Fruit fly (Drosophila melanogaster) whole organism, larva: ENCODE measurements around the gene Ir67a.

Source experiments
- noc ChIP-seq: fragments of 200-800 bp; sonication (Bioruptor generic); optimal IDR thresholded peaks from 3 replicates; lab custom pipeline; 2019; ENCODE audit warnings: missing biosample characterization, mild to moderate bottlenecking, missing genetic modification characterization, moderate library complexity

The Ir67a gene

dm6 chr3L:9525444-9525843 is 18.4 kb downstream of the Ir67a start, which contains the start of gene CG33700:
TSS of gene CG33700 (minus strand) at chr3L:9525544.
- no peak for TF ChIP-seq noc (tag; lab: Kevin White, UChicago)

DNA sequence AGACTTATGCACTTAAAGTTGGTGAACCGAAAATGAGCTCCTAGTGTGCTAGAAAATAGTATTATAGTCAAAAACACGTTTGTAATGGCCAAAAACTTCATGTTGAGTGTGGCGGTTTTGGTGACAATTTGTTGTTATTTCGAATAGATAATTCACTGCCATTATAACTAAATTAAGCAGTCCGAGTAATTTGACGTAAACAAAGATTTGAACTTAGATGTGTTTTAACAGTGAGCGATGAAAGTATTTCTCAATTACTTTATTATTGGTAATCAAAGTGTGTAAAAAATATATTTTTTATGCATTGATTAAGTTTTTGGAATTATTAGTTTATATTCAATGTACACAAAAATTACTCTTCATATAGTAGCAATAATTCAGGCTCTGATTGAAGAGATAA is 30.5 kb downstream of the Ir67a start, which contains the start of gene CG33702:
Gene CG33702, minus strand, starts transcription at position 101 of the 400 bp plus-strand sequence.
- no peak for TF ChIP-seq noc (tag; lab: Kevin White, UChicago)

- TF ChIP-seq noc (tag; lab: Kevin White, UChicago) = no peak
Measured at dm6 chr3L:9512560-9512959, 31.2 kb downstream of the Ir67a start, which contains the start of gene CG33703. TSS of gene CG33703 (minus strand) at chr3L:9512660.

DNA sequence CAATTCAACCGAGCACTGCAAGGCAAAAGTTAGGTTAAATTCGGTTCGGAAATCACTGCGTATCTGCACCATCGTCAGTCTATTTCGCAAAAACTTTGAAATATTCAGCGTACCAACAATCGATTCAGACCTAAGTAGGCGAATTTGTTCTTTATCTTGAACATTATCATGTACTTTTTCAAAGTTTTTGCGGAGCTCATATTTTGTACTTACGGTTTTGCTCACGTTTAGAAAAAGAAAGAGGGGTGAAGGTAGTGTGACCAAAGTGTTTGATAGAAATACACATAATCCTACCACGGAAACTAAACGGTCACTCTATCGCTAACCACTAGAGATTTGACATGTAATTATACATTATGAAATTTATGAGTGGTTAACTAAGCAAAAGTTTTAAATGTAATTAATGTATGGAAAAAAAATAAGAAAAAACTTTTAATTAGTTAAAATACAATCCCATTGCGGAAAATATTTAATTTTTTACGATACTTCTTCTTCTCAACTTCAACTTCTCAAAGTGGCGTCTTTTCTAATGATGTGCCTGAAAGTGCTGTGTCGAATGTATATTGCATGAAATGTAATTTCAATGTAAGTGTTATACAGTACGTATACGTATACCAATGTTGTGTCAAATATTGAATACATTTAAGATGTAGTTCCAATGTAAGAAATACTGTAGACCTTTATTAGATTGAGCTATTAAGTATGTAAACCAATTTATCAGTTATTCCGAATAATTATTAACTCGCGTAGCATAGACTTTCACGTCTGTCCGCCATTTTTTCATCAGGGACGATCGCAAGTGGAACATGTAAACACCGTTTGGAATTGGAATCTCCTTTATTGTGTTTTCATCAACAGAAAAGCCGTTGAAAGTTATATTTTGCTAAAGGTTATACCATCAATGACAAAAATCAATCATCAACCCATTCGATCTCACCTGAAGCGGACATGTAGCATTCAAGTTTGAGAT is 32.2 kb downstream of the Ir67a start, which contains the start of gene RpS9:
Gene RpS9, minus strand, starts transcription at position 245 of the 970 bp plus-strand sequence.
- TF ChIP-seq noc (tag; lab: Kevin White, UChicago) = peak; percentile 59

DNA sequence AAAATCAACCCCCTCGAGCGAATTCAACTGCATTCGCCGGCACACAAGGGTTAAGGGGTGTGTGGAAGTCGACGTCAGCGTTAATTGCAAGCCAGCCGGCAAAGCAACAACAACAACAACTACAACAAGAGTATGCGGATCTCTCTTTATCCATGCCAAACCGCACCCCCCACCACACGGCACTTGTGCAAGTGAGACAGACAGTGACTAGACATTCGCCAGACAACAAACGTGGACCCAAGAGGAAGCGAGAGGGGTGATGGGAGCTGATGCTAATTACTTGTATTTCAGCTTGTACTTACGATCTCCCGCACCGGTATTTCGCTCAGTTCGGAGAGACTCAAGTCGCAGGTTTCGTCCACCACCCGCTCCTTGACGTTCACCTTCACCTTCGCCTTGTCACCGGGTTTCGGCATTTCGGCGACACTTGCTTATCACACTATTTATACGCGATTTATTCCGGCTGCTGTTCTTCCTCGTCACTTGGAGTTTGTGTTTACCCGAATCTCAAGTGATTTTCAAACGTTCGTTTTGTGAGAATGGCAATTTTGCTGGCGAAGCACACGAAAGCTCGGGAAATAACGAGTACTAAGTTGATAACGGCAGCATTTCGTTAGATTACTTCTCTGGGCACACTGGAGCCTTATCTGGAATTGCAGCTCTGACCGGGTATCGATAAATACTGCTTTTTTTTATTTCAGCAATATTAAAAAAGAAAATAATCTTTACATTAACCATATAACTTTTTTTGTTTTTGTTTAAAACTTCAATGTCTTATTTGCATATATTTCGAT is 34.6 kb downstream of the Ir67a start, which contains the start of gene CG3408:
Gene CG3408, minus strand, starts transcription at position 547 of the 794 bp plus-strand sequence.
- peak; percentile 43 for TF ChIP-seq noc (tag; lab: Kevin White, UChicago)

DNA sequence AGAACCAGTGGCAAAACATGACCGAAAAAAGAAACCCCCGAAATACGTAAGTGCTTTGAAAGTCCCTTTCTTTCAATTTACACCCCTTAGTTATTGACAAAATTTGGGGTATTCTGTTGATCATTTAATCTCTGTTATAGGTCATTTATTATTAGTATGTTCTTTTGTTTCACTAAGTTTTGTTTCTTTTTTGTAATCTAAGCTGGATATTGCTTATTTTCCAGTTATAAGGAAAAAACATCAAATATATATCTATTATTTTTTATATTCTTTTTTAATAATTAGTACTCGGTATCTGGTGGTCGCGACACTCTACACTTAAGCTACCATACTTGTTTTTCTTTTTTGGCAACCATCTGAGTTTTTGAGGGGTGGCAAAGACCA is 35.2 kb downstream of the Ir67a start:
- TF ChIP-seq noc (tag; lab: Kevin White, UChicago) = peak; percentile 56

- peak; percentile 62 for TF ChIP-seq noc (tag; lab: Kevin White, UChicago)
Measured at dm6 chr3L:9506421-9506820, 37.4 kb downstream of the Ir67a start.

DNA sequence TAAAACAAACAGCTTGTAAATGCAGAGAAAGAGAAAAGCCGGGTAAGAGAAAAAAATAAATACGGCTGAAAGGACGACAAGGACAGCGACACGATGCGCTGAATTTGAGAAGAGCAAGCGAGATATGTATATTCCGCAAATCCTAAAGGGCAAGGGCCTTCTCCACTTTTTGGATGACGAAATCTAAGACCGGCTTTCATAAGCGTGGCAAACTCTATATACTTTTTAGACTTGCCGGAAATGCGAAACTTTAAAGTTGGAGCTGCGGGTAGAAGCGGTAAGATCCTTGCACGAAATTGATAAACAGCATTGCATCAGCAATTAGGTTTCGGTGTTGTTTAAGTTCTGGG is 38.1 kb downstream of the Ir67a start:
- no peak for TF ChIP-seq noc (tag; lab: Kevin White, UChicago)

DNA sequence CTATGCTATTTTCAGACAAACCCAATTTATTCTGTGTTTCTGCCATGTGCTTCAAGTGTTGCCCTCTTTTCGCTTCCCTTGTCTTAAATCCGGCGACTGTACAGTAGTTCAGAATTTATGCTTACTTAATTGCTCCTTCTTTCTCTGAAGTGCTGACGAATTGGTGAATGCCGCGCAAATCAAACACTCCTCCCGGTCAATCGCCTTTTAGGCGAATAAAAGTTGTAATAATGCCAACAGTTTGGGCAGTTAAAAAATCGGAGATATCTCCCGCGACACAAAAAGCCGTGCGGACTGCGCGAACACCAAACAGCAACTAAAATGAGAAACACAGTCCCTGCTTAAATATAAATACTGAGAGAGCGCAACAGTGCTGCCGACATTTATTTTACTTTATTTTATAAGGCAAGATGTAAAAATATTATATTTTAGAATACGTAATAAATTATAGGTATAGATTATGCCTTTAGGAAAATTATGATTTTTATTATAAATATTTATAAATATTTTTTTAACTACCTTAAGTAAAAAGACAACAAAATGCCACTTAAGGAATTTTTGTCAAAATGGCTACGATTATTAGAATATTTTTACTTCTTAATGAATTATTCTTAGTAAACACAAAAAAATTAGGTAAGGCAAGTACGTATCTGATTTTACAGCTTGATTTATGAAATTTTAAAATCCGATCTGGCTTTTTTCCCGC is 38.6 kb downstream of the Ir67a start, which contains the start of gene path:
Gene path, minus strand, starts transcription at position 322 of the 706 bp plus-strand sequence.
- TF ChIP-seq noc (tag; lab: Kevin White, UChicago) = peak; percentile 47

- TF ChIP-seq noc (tag; lab: Kevin White, UChicago) = no peak
Measured at dm6 chr3L:9504530-9504929, 39.3 kb downstream of the Ir67a start.

DNA sequence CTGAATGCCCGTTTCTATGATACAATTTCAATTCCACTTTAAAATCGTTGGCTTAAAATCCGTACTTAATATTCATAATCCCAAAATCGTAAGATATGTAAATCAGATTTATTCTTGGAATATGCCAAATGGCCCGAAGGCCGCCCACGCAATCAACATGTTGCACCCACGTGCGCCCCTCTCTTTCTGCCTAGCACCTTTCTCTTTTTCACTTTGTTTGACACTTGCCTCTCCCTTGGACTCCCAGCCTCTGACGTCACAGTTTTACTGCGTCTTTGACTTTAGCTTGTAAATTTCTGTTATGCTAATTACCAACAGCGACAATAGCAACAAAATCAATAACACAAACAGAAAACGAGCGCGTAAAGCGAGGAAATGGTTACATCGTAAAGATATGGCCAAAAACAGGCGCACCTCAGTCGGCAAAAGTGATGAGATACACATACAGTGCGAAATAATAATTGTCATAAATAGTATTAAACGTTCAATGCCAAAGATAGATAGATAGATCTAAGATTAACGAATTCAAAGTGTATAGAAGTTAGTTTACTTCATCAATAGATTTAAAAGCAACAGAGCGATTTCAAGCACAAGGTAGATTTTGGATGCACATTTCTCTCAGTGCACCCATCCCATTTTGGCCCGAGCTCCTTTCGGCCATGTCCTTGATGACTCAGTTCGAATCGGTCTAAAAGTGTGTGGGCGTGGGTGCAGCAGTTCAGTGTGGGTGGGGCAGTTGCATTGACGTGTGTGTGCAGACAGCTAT is 40.1 kb downstream of the Ir67a start:
- TF ChIP-seq noc (tag; lab: Kevin White, UChicago) = no peak

- no peak for TF ChIP-seq noc (tag; lab: Kevin White, UChicago)
Measured at dm6 chr3L:9502856-9503255, 40.9 kb downstream of the Ir67a start.

dm6 chr3L:9502294-9502693 is 41.5 kb downstream of the Ir67a start:
- no peak for TF ChIP-seq noc (tag; lab: Kevin White, UChicago)

- no peak for TF ChIP-seq noc (tag; lab: Kevin White, UChicago)
Measured at dm6 chr3L:9501298-9501697, 42.5 kb downstream of the Ir67a start.
